Worm (Caenorhabditis elegans): ENCODE measurements around the gene mcm-6.
A peak's percentile ranks its signal among the peaks of the same experiment; 100 is the strongest.

The mcm-6 gene

DNA sequence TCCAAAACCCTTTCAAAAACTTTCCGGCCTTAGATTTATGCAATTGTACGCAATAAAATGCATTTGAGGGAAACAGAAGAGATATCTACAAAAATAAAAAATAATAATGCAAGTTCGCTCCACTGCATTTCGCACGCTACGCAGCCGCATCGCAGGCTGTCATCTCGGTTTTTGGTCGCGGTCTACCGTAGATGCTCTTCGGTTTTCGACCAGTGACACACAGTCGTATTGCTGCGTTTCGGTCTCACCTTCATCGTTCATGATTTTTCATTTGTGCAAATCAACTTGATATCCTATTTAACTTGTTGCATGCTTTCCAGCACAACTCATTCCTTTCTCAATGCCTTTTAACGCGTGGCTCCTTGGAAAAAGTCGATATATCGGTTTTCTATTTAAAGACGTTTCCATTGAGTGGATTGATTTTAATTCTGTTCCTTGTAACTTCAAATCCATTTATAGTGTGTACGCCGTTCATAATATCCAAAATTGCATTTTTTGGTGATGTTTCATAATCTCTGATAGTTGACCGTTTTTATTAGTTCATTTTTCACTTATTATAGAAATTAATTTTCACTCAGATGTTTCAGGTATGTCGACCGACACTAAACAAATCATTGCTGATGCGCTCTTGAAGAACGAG is 13.4 kb upstream of the mcm-6 start, which contains the start of gene vha-1 (continued):
- TF ChIP-seq zfp-3 (GFP tag; conservative IDR thresholded peaks at IDR 0.05), result no peak
- TF ChIP-seq nhr-11 (tag; optimal IDR thresholded peaks at IDR 0.05), result peak; percentile 80
- no peak for TF ChIP-seq ceh-32 (tag; optimal IDR thresholded peaks at IDR 0.05; ENCODE audit: poor library complexity)
- TF ChIP-seq php-3 (GFP tag; IDR thresholded peaks at IDR 0.05), result no peak
- TF ChIP-seq egl-27 (tag; optimal IDR thresholded peaks at IDR 0.05), result no peak
- TF ChIP-seq lin-29 (GFP tag; IDR thresholded peaks at IDR 0.05), result no peak
- TF ChIP-seq duxl-1 (tag; optimal IDR thresholded peaks at IDR 0.05; ENCODE audit: poor library complexity), result no peak
- TF ChIP-seq nhr-42 (GFP tag; IDR thresholded peaks at IDR 0.05), result no peak; the same call in 1 of the 2 replicates
- TF ChIP-seq ZK337.2 (GFP tag; IDR thresholded peaks at IDR 0.05), result no peak
- peak; percentile 60; the same call in 1 of the 2 replicates for TF ChIP-seq pha-4 (GFP tag; IDR thresholded peaks at IDR 0.05)
- no peak for TF ChIP-seq pha-4 (tag; optimal IDR thresholded peaks at IDR 0.05)
- TF ChIP-seq arid-1 (GFP tag; conservative IDR thresholded peaks at IDR 0.05), result peak; percentile 44
- peak; percentile 64 for TF ChIP-seq spr-1 (tag; optimal IDR thresholded peaks at IDR 0.05)
- TF ChIP-seq tra-1 (GFP tag; IDR thresholded peaks at IDR 0.05), result 0 out of 2 replicates have a peak, but pooled peaks have one; percentile 46
- peak; percentile 89 for TF ChIP-seq nhr-6 (tag; optimal IDR thresholded peaks at IDR 0.05)

DNA sequence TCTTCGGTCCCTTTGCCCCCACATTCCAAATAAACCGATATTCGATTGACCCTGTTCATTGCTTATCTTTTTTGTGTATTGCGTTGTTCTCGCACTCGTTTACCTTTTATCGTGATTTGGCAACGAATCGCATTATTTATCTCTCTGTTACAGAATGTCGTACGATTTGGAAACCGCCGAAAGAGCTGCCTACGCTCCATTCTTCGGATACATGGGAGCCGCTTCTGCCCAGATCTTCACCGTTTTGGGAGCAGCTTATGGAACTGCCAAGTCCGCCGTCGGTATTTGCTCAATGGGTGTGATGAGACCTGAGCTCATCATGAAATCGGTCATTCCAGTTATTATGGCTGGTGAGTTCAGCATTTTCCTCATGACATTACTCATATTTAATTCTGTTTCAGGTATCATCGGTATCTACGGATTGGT is 12.1 kb upstream of the mcm-6 start, which contains the start of gene vha-2:
vha-2 (plus strand) TSS at position 154 of the 426 bp plus-strand sequence.
- no peak for TF ChIP-seq ceh-44 (GFP tag; IDR thresholded peaks at IDR 0.05)
- TF ChIP-seq ztf-7 (tag; optimal IDR thresholded peaks at IDR 0.05), result no peak
- TF ChIP-seq zip-11 (GFP tag; IDR thresholded peaks at IDR 0.05), result no peak
- no peak for TF ChIP-seq ZK546.5 (tag; optimal IDR thresholded peaks at IDR 0.05)
- TF ChIP-seq saeg-2 (GFP tag; IDR thresholded peaks at IDR 0.05), result no peak
- no peak for TF ChIP-seq lin-13 (GFP tag; optimal IDR thresholded peaks at IDR 0.05)
- TF ChIP-seq nhr-42 (GFP tag; IDR thresholded peaks at IDR 0.05), result no peak
- no peak for TF ChIP-seq ctbp-1 (GFP tag; IDR thresholded peaks at IDR 0.05)
- no peak for TF ChIP-seq gei-8 (GFP tag; optimal IDR thresholded peaks at IDR 0.05)
- TF ChIP-seq ztf-11 (tag; optimal IDR thresholded peaks at IDR 0.05), result no peak
- TF ChIP-seq tra-1 (GFP tag; IDR thresholded peaks at IDR 0.05), result peak; percentile 26; the same call in 1 of the 2 replicates
- TF ChIP-seq hmg-1.1 (GFP tag; IDR thresholded peaks at IDR 0.05), result no peak
- no peak for TF ChIP-seq unc-39 (tag; optimal IDR thresholded peaks at IDR 0.05)
- no peak for TF ChIP-seq tag-97 (GFP tag; IDR thresholded peaks at IDR 0.05)
- TF ChIP-seq zip-2 (tag; optimal IDR thresholded peaks at IDR 0.05), result no peak
- TF ChIP-seq mxl-2 (GFP tag; conservative IDR thresholded peaks at IDR 0.05), result no peak
- no peak for TF ChIP-seq lsy-2 (tag; optimal IDR thresholded peaks at IDR 0.05)
- no peak for TF ChIP-seq duxl-1 (tag; optimal IDR thresholded peaks at IDR 0.05; ENCODE audit: poor library complexity)
- TF ChIP-seq nhr-77 (tag; optimal IDR thresholded peaks at IDR 0.05), result no peak
- peak; percentile 31 for TF ChIP-seq dve-1 (tag; optimal IDR thresholded peaks at IDR 0.05; ENCODE audit: insufficient read depth)
- no peak for TF ChIP-seq Y5F2A.4 (GFP tag; optimal IDR thresholded peaks at IDR 0.05)
- no peak for TF ChIP-seq ces-1 (GFP tag; optimal IDR thresholded peaks at IDR 0.05)
- TF ChIP-seq ceh-32 (tag; optimal IDR thresholded peaks at IDR 0.05; ENCODE audit: poor library complexity), result no peak
- no peak for TF ChIP-seq pqm-1 (tag; optimal IDR thresholded peaks at IDR 0.05)
- no peak for TF ChIP-seq dmd-8 (GFP tag; IDR thresholded peaks at IDR 0.05)
- TF ChIP-seq aly-2 (tag; optimal IDR thresholded peaks at IDR 0.05), result no peak
- peak; percentile 42 for TF ChIP-seq nhr-111 (GFP tag; optimal IDR thresholded peaks at IDR 0.05)
- TF ChIP-seq daf-12 (tag; optimal IDR thresholded peaks at IDR 0.05), result no peak
- peak; percentile 40 for TF ChIP-seq F49E8.2 (tag; optimal IDR thresholded peaks at IDR 0.05; ENCODE audit: borderline replicate concordance)
- no peak for TF ChIP-seq fos-1 (tag; optimal IDR thresholded peaks at IDR 0.05)
- no peak for TF ChIP-seq mdt-29 (GFP tag; IDR thresholded peaks at IDR 0.05)
- TF ChIP-seq T20F7.1 (GFP tag; optimal IDR thresholded peaks at IDR 0.05), result peak; percentile 61
- no peak for TF ChIP-seq F26F4.8 (GFP tag; conservative IDR thresholded peaks at IDR 0.05)
- no peak for TF ChIP-seq jun-1 (tag; optimal IDR thresholded peaks at IDR 0.05)
- no peak for TF ChIP-seq nhr-28 (tag; optimal IDR thresholded peaks at IDR 0.05)
- TF ChIP-seq lin-15B (tag; optimal IDR thresholded peaks at IDR 0.05), result no peak
- no peak for TF ChIP-seq ceh-62 (tag; optimal IDR thresholded peaks at IDR 0.05)
- TF ChIP-seq F10B5.3 (tag; optimal IDR thresholded peaks at IDR 0.05), result no peak
- no peak for TF ChIP-seq snpc-4 (tag; optimal IDR thresholded peaks at IDR 0.05)
